Fruit fly (Drosophila melanogaster): ENCODE results near the gene CG42680.

The CG42680 gene

DNA sequence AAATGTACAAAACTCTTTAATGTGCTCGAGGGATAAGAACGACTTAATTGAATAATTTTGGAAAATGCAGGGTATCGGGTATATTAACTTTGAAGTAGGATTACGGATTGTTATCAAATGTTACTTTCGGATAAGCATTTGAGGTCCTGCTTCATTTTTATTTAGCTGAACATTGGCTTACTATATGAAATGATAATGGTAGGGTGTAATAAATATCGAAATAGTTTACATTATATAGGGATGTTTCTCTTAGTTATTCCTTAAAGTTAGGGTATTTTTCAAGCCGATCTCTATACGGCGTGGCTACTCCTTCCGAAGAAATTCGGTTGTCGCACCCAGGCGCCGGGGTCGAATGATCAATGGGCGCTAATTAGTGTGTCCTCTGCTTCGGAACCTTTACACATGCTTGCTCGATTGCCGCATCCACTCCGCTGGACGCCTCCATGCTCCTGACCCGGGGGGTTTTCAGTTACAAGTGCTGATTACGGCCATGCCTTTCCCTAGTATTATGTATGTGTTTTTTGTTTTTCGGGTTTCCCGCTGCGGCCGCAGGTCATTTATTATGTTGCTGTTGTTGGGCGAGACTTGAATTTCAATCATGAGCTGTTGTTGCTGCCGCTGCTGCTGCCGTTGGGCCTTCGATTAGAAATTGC, 48.0 kb downstream of the CG42680 start:
- TF ChIP-seq psq (optimal IDR thresholded peaks at IDR 0.05) (no peak), ttk (optimal IDR thresholded peaks at IDR 0.05) (no peak), Sin3A (optimal IDR thresholded peaks at IDR 0.05) (no peak), h (optimal IDR thresholded peaks at IDR 0.05) (no peak), Myc (optimal IDR thresholded peaks at IDR 0.05) (no peak), insv (optimal IDR thresholded peaks at IDR 0.05) (no peak)

DNA sequence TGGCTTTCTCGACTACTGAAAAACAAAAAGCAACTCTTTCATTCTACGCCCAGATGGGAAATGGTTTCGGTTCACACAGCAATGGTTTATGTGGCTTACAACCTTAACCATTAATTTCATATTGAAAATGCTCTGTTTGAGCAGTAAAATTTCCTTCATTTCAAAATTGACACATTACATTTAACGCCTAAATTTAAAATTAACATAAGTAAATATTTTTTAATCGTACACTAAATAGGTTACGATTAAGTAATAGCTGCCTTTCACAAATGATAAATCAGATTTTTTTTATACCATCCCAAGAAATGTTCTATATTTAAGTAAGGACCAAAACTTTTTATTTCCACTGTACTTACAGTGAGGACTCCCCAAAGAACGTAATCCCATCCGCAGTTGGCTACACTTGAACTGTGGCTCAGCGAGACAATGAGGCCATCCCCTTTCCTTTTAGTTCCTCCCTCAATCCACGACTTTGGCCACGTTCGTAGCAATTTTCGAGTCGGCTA, 49.1 kb downstream of the CG42680 start:
- TF ChIP-seq psq (optimal IDR thresholded peaks at IDR 0.05) (no peak), Myc (optimal IDR thresholded peaks at IDR 0.05) (no peak), insv (optimal IDR thresholded peaks at IDR 0.05) (no peak), ttk (optimal IDR thresholded peaks at IDR 0.05) (no peak), Sin3A (optimal IDR thresholded peaks at IDR 0.05) (no peak), h (optimal IDR thresholded peaks at IDR 0.05) (no peak)

Data from Kc167 (cell line).